Worm (Caenorhabditis elegans) whole organism, mixed stage, embryonic: ENCODE results near the gene lgc-15.

Experiments
- mab-5 ChIP-seq: fragments of 150-350 bp; optimal IDR thresholded peaks from 2 replicates; lab custom pipeline; 2014; ENCODE audit warnings: missing biosample characterization, missing genetic modification characterization
- mep-1 ChIP-seq: fragments of 150-350 bp; optimal IDR thresholded peaks from 2 replicates; lab custom pipeline; 2017; ENCODE audit warnings: missing biosample characterization, missing genetic modification reagents, missing genetic modification characterization, inconsistent platforms
- nhr-28 ChIP-seq: fragments of 150-350 bp; optimal IDR thresholded peaks from 2 replicates; lab custom pipeline; 2014; ENCODE audit warnings: missing biosample characterization, missing genetic modification characterization

- TF ChIP-seq mep-1 (tag; lab: Kevin White, UChicago) (no peak), nhr-28 (tag; lab: Kevin White, UChicago) (no peak), mab-5 (tag; lab: Kevin White, UChicago) (no peak)
Measured at ce11 chrX:12082813-12083212, 31.3 kb upstream of the lgc-15 start.
